Fruit fly (Drosophila melanogaster): Measurements from ENCODE around the gene Polr3C.

Polr3C gene

DNA sequence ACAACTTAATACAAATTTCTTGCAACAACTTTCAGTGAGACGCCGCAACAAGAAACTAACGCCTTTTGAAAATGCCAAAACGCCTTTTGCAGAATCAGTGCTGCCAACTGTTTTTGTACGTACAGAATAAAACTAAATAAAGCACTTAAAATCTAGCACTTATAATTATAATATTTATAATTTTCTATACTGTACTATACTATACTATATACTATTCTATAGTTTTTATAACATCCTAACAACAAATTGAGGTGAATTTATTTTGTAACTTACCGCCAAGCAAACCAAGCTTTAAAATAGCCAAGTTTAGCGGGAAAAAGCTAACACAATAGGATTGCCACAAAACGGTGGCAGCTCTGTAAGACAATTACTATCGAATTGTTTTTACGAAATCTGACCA lies 26.4 kb upstream of the Polr3C start, which contains the start of the genes Aos1 and Srlp (continued):
- no peak for TF ChIP-seq D (optimal IDR thresholded peaks at IDR 0.05)
- no peak for TF ChIP-seq D (GFP tag; optimal IDR thresholded peaks at IDR 0.05)
- TF ChIP-seq C15 (GFP tag; IDR thresholded peaks at IDR 0.05) = no peak
- TF ChIP-seq CG10543 (GFP tag; optimal IDR thresholded peaks at IDR 0.05) = peak; percentile 41
- peak; percentile 39 for TF ChIP-seq Lhr (GFP tag; optimal IDR thresholded peaks at IDR 0.05)
- TF ChIP-seq sens-2 (GFP tag; IDR thresholded peaks at IDR 0.05) = no peak
- TF ChIP-seq CG10209 (GFP tag; optimal IDR thresholded peaks at IDR 0.05) = peak; percentile 34
- no peak for TF ChIP-seq CG6689 (GFP tag; IDR thresholded peaks at IDR 0.05)
- TF ChIP-seq CrebB (tag; optimal IDR thresholded peaks at IDR 0.05) = no peak
- no peak for TF ChIP-seq ro (GFP tag; IDR thresholded peaks at IDR 0.05)
- no peak for TF ChIP-seq emc (GFP tag; optimal IDR thresholded peaks at IDR 0.05)
- TF ChIP-seq slp2 (GFP tag; optimal IDR thresholded peaks at IDR 0.05) = no peak
- TF ChIP-seq vvl (GFP tag; IDR thresholded peaks at IDR 0.05) = no peak
- TF ChIP-seq CG5953 (GFP tag; IDR thresholded peaks at IDR 0.05) = no peak
- TF ChIP-seq en (GFP tag; optimal IDR thresholded peaks at IDR 0.05) = no peak
- TF ChIP-seq Trl (optimal IDR thresholded peaks at IDR 0.05) = no peak
- no peak for TF ChIP-seq Trl (GFP tag; optimal IDR thresholded peaks at IDR 0.05)
- no peak for TF ChIP-seq Side (GFP tag; optimal IDR thresholded peaks at IDR 0.05)
- peak; percentile 46 for TF ChIP-seq az2 (GFP tag; optimal IDR thresholded peaks at IDR 0.05)
- no peak for TF ChIP-seq CG3163 (GFP tag; optimal IDR thresholded peaks at IDR 0.05)
- TF ChIP-seq CG34376 (GFP tag; optimal IDR thresholded peaks at IDR 0.05) = peak; percentile 17
- TF ChIP-seq HmgD (GFP tag; optimal IDR thresholded peaks at IDR 0.05) = no peak
- no peak for TF ChIP-seq br (optimal IDR thresholded peaks at IDR 0.05)
- TF ChIP-seq CG17612 (GFP tag; IDR thresholded peaks at IDR 0.05) = no peak
- TF ChIP-seq ham (GFP tag; IDR thresholded peaks at IDR 0.05) = no peak
- peak; percentile 76 for TF ChIP-seq CG2712 (tag; optimal IDR thresholded peaks at IDR 0.05)
- TF ChIP-seq ranshi (GFP tag; IDR thresholded peaks at IDR 0.05) = no peak
- no peak for TF ChIP-seq CG8281 (tag; optimal IDR thresholded peaks at IDR 0.05)
- no peak for TF ChIP-seq CG31388 (GFP tag; optimal IDR thresholded peaks at IDR 0.05)
- TF ChIP-seq knrl (GFP tag; IDR thresholded peaks at IDR 0.05; ENCODE audit: partially characterized antibody) = 0 out of 3 replicates have a peak, but pooled peaks have one; percentile 36
- TF ChIP-seq CG9215 (GFP tag; IDR thresholded peaks at IDR 0.05) = peak; percentile 58
- no peak for TF ChIP-seq CG16863 (GFP tag; optimal IDR thresholded peaks at IDR 0.05)
- no peak for TF ChIP-seq ara (GFP tag; IDR thresholded peaks at IDR 0.05)
- no peak for TF ChIP-seq CG3995 (GFP tag; optimal IDR thresholded peaks at IDR 0.05)
- TF ChIP-seq CG30403 (GFP tag; optimal IDR thresholded peaks at IDR 0.05) = peak; percentile 73
- no peak for TF ChIP-seq gt (GFP tag; IDR thresholded peaks at IDR 0.05)
- TF ChIP-seq CG10979 (tag; optimal IDR thresholded peaks at IDR 0.05) = peak; percentile 52
- no peak for TF ChIP-seq Hey (tag; optimal IDR thresholded peaks at IDR 0.05)
- peak; percentile 51 for TF ChIP-seq CG17385 (GFP tag; optimal IDR thresholded peaks at IDR 0.05)
- no peak for TF ChIP-seq CG2199 (GFP tag; IDR thresholded peaks at IDR 0.05)
- TF ChIP-seq CG7556 (GFP tag; optimal IDR thresholded peaks at IDR 0.05) = peak; percentile 40
- TF ChIP-seq Ssrp (tag; optimal IDR thresholded peaks at IDR 0.05) = peak; percentile 48
- TF ChIP-seq Max (GFP tag; optimal IDR thresholded peaks at IDR 0.05) = peak; percentile 56
- no peak for TF ChIP-seq dan (GFP tag; IDR thresholded peaks at IDR 0.05)
- no peak for TF ChIP-seq bowl (GFP tag; IDR thresholded peaks at IDR 0.05)
- TF ChIP-seq nmo (GFP tag; optimal IDR thresholded peaks at IDR 0.05) = peak; percentile 77
- peak; percentile 63 for TF ChIP-seq CG13894 (tag; optimal IDR thresholded peaks at IDR 0.05)
- no peak for TF ChIP-seq ATbp (GFP tag; optimal IDR thresholded peaks at IDR 0.05)
- TF ChIP-seq Stat92E (GFP tag; optimal IDR thresholded peaks at IDR 0.05) = no peak
- TF ChIP-seq CG13775 (GFP tag; optimal IDR thresholded peaks at IDR 0.05) = peak; percentile 56
- TF ChIP-seq CG14667 (GFP tag; IDR thresholded peaks at IDR 0.05) = 0 out of 2 replicates have a peak, but pooled peaks have one; percentile 20
- TF ChIP-seq org-1 (GFP tag; optimal IDR thresholded peaks at IDR 0.05) = no peak
- no peak for TF ChIP-seq crol (GFP tag; IDR thresholded peaks at IDR 0.05)
